Fruit fly (Drosophila melanogaster): ENCODE data around the gene CG14050.

The CG14050 gene

dm6 chrX:2323661-2324293, 2.2 kb downstream of the CG14050 start (continued):
- TF ChIP-seq dysf (GFP tag; IDR thresholded peaks at IDR 0.05) (no peak), fd3F (GFP tag; optimal IDR thresholded peaks at IDR 0.05) (no peak), lilli (GFP tag; optimal IDR thresholded peaks at IDR 0.05) (no peak), Atf3 (GFP tag; optimal IDR thresholded peaks at IDR 0.05) (no peak), Ets65A (GFP tag) (no peak), CG3163 (GFP tag; optimal IDR thresholded peaks at IDR 0.05) (peak; percentile 83), CG7928 (GFP tag; optimal IDR thresholded peaks at IDR 0.05) (no peak), Tbp (GFP tag; optimal IDR thresholded peaks at IDR 0.05) (no peak), Ravus (GFP tag; IDR thresholded peaks at IDR 0.05) (no peak), CTCF (GFP tag; optimal IDR thresholded peaks at IDR 0.05) (no peak), Fer1 (GFP tag; optimal IDR thresholded peaks at IDR 0.05) (no peak), org-1 (GFP tag; optimal IDR thresholded peaks at IDR 0.05) (no peak), CG17829 (tag; optimal IDR thresholded peaks at IDR 0.05) (no peak), nerfin-1 (tag; optimal IDR thresholded peaks at IDR 0.05) (peak; percentile 5), CG17385 (GFP tag; optimal IDR thresholded peaks at IDR 0.05) (no peak), HLH3B (GFP tag; IDR thresholded peaks at IDR 0.05) (no peak), pros (GFP tag; optimal IDR thresholded peaks at IDR 0.05) (peak; percentile 74), scrt (GFP tag; optimal IDR thresholded peaks at IDR 0.05) (no peak), NfI (GFP tag; optimal IDR thresholded peaks at IDR 0.05) (no peak), H2.0 (GFP tag; IDR thresholded peaks at IDR 0.05) (no peak), sna (GFP tag; IDR thresholded peaks at IDR 0.05; ENCODE audit: partially characterized antibody) (no peak), zen2 (GFP tag; IDR thresholded peaks at IDR 0.05; ENCODE audit: partially characterized antibody) (no peak), HLHmδ (GFP tag; optimal IDR thresholded peaks at IDR 0.05) (no peak), gfzf (GFP tag; optimal IDR thresholded peaks at IDR 0.05) (no peak), sim (GFP tag; IDR thresholded peaks at IDR 0.05) (no peak)

DNA sequence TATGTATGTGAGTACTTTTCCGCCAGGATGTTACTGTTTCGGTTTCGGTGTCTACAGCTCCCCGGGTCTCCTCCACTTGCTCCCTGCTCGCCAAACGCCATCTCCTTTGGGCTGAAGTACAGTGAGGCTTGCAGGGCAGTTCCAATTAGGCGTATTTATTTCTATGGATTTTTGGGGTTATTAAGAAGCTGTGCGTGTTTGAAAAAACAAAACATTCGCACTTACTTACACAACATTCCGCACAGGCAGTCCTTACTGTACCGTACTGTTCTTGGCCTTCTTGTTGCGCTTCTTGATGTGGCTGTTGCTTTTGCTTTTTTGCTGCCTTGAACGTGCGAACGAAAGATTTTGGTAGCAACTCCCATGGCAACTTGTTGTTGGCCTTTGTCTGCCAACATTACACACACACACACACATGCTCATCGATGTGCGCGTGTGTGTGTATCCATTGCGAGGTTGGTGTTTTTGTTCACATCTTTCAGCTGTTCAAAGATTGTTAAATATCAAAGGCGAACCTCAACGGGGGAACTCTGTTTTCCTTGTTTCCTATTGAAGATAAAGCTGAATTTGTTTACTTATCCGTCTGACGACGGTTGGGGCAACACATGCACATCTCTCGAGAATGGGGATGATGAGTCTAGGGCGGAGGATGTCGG, 4.0 kb downstream of the CG14050 start:
- TF ChIP-seq CG12942 (GFP tag; optimal IDR thresholded peaks at IDR 0.05), result peak; percentile 33
- TF ChIP-seq scrt (GFP tag; optimal IDR thresholded peaks at IDR 0.05), result peak; percentile 82
- TF ChIP-seq Blimp-1 (GFP tag; optimal IDR thresholded peaks at IDR 0.05), result no peak
- peak; percentile 64; the same call in 1 of the 2 replicates for TF ChIP-seq CG5953 (GFP tag; IDR thresholded peaks at IDR 0.05)
- TF ChIP-seq tgo (GFP tag; IDR thresholded peaks at IDR 0.05), result peak; percentile 53; the same call in 2 of the 3 replicates
- TF ChIP-seq Doc3 (GFP tag; IDR thresholded peaks at IDR 0.05; ENCODE audit: partially characterized antibody), result no peak
- TF ChIP-seq pzg (GFP tag; optimal IDR thresholded peaks at IDR 0.05), result no peak
- TF ChIP-seq CG4328 (GFP tag; optimal IDR thresholded peaks at IDR 0.05), result no peak
- TF ChIP-seq lov (optimal IDR thresholded peaks at IDR 0.05), result no peak
- 0 out of 3 replicates have a peak, but pooled peaks have one; percentile 56 for TF ChIP-seq lov (GFP tag; IDR thresholded peaks at IDR 0.05)
- TF ChIP-seq ash1 (GFP tag; optimal IDR thresholded peaks at IDR 0.05), result no peak
- TF ChIP-seq CG4360 (GFP tag; IDR thresholded peaks at IDR 0.05), result 0 out of 2 replicates have a peak, but pooled peaks have one; percentile 31
- peak; percentile 33 for TF ChIP-seq PHDP (tag; optimal IDR thresholded peaks at IDR 0.05)
- peak; percentile 43 for TF ChIP-seq nmo (GFP tag; optimal IDR thresholded peaks at IDR 0.05)
- no peak for TF ChIP-seq tx (GFP tag; optimal IDR thresholded peaks at IDR 0.05)
- TF ChIP-seq CG5245 (GFP tag; optimal IDR thresholded peaks at IDR 0.05), result peak; percentile 5
- TF ChIP-seq CG3847 (GFP tag; IDR thresholded peaks at IDR 0.05), result peak; percentile 49; the same call in 1 of the 2 replicates
- peak; percentile 57 for TF ChIP-seq Hsf (GFP tag; optimal IDR thresholded peaks at IDR 0.05)
- TF ChIP-seq CG12236 (GFP tag; optimal IDR thresholded peaks at IDR 0.05), result no peak
- peak; percentile 46 to 55 for TF ChIP-seq Pdp1 (GFP tag; optimal IDR thresholded peaks at IDR 0.05)
- no peak for TF ChIP-seq CG15479 (GFP tag; optimal IDR thresholded peaks at IDR 0.05)
- TF ChIP-seq CG12659 (GFP tag; optimal IDR thresholded peaks at IDR 0.05), result peak; percentile 12
- TF ChIP-seq pho (GFP tag; optimal IDR thresholded peaks at IDR 0.05), result peak; percentile 28
- TF ChIP-seq CG9797 (GFP tag; optimal IDR thresholded peaks at IDR 0.05), result no peak
- peak; percentile 47 for TF ChIP-seq CG16863 (GFP tag; optimal IDR thresholded peaks at IDR 0.05)
- TF ChIP-seq CG32767 (GFP tag; IDR thresholded peaks at IDR 0.05), result 0 out of 2 replicates have a peak, but pooled peaks have one; percentile 19
